Worm (Caenorhabditis elegans): Measurements from ENCODE around the gene srj-50.

ce11 chrV:2870127-2870526 is 37.4 kb downstream of the srj-50 start, which contains the start of gene srh-243:
- TF ChIP-seq hlh-30 (tag; optimal IDR thresholded peaks at IDR 0.05; ENCODE audit: insufficient read depth) = no peak
- no peak for TF ChIP-seq arid-1 (GFP tag; conservative IDR thresholded peaks at IDR 0.05)
- TF ChIP-seq php-3 (GFP tag; IDR thresholded peaks at IDR 0.05) = no peak
- TF ChIP-seq ceh-28 (tag; optimal IDR thresholded peaks at IDR 0.05) = no peak
- TF ChIP-seq F37D6.2 (tag; optimal IDR thresholded peaks at IDR 0.05) = no peak
- no peak for TF ChIP-seq D1046.2 (GFP tag; IDR thresholded peaks at IDR 0.05)
- no peak for TF ChIP-seq zag-1 (tag; optimal IDR thresholded peaks at IDR 0.05)
- no peak for TF ChIP-seq hlh-11 (tag; optimal IDR thresholded peaks at IDR 0.05)
- no peak for TF ChIP-seq ceh-62 (tag; optimal IDR thresholded peaks at IDR 0.05)
- TF ChIP-seq dmd-9 (GFP tag; IDR thresholded peaks at IDR 0.05) = no peak
- no peak for TF ChIP-seq lin-13 (GFP tag; optimal IDR thresholded peaks at IDR 0.05)
- no peak for TF ChIP-seq R02D3.7 (tag; optimal IDR thresholded peaks at IDR 0.05)
- TF ChIP-seq unc-130 (GFP tag; optimal IDR thresholded peaks at IDR 0.05) = no peak
